Worm (Caenorhabditis elegans) whole organism, dauer: Measurements from ENCODE around the gene irg-2.

Experiments used
- unc-62 ChIP-seq: sonication (generic microtip); optimal IDR thresholded peaks from 2 replicates; lab custom pipeline; 2017; ENCODE audit warnings: missing biosample characterization, missing genetic modification reagents, missing genetic modification characterization

Gene irg-2

ce11 chrV:4041853-4042424 is at the start of gene irg-2, which contains the start of gene C49G7.10:
TSS of gene irg-2 (plus strand) at chrV:4042181.
TSS of gene C49G7.10 (minus strand) at chrV:4042021.
- no peak for TF ChIP-seq unc-62 (GFP tag; lab: Kevin White, UChicago)

ce11 chrV:3992334-3992733 is 49.6 kb upstream of the irg-2 start:
- TF ChIP-seq unc-62 (GFP tag; lab: Kevin White, UChicago): no peak

DNA sequence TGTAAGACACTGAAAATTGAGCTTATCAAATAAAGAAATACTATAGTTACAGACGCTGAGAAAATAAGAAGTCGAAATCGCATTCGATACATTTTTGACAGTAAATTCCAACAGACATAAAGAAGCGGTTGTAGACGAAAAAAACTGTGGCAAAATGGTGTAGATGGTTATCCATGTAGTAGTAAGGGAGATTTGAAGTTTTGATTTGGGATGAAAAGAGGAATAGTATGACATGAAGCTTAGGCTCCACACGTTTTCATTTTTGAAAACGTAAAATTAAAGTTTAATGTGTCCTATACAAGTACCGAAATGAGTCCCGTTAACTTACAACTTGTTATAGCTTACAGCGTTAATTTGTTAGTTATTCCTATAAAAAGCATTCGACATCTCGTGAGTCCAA is 47.9 kb upstream of the irg-2 start, which contains the start of gene K09D9.9:
K09D9.9 (minus strand) TSS at position 101 of the 400 bp plus-strand sequence.
- no peak for TF ChIP-seq unc-62 (GFP tag; lab: Kevin White, UChicago)

- no peak for TF ChIP-seq unc-62 (GFP tag; lab: Kevin White, UChicago)
Measured at ce11 chrV:3995838-3996237, 46.1 kb upstream of the irg-2 start, which contains the start of gene srx-62. TSS of gene srx-62 (minus strand) at chrV:3995938.

DNA sequence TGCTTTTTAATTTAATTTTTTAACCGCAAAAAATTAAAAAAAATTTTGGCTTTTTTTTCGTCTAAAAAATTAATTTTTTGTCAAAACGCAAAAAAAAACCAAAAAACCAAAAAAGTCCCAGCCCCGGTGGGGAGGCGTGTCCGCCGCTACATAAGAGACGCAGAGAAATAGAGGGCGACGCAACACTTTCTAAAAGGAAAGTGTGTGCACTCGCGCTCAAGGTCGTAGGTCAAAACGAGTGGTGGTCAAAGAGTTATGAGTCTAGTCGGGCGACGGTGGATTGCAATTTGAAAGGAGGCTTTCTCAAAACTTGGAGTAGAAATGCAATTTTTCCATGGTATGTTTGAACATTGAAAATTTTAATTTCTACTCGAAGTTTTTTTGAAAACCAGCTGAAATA is 37.4 kb upstream of the irg-2 start:
- TF ChIP-seq unc-62 (GFP tag; lab: Kevin White, UChicago): no peak

ce11 chrV:4005219-4005618 is 36.8 kb upstream of the irg-2 start, which contains the start of gene srh-8:
TSS of gene srh-8 (plus strand) at chrV:4005519.
- no peak for TF ChIP-seq unc-62 (GFP tag; lab: Kevin White, UChicago)

ce11 chrV:4007927-4008326 is 34.1 kb upstream of the irg-2 start, which contains the start of gene srh-7:
TSS of gene srh-7 (plus strand) at chrV:4008227.
- TF ChIP-seq unc-62 (GFP tag; lab: Kevin White, UChicago): no peak

- no peak for TF ChIP-seq unc-62 (GFP tag; lab: Kevin White, UChicago)
Measured at ce11 chrV:4010170-4010569, 31.8 kb upstream of the irg-2 start, which contains the start of gene srh-4. TSS of gene srh-4 (plus strand) at chrV:4010470.

ce11 chrV:4016780-4017179 is 25.2 kb upstream of the irg-2 start, which contains the start of gene srw-89:
TSS of gene srw-89 (plus strand) at chrV:4017080.
- no peak for TF ChIP-seq unc-62 (GFP tag; lab: Kevin White, UChicago)

DNA sequence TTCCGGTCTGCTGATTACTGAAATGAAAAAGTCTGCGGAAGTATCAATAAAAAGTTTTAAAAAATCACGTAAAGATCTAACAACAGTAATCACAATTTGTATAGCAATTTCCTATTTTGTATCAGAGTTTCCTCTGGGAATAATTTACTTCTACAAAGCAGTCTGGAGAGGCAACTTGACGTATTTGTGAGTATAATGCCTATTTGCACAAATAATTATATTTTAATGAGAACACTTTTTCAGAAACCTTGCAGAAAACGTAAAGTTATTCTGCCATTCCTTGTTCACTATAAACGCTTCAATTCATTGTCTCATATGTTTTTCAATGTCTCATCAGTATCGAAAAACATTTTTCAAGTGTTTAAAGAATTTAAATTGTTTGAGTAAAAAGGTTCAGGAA is 23.4 kb upstream of the irg-2 start:
- no peak for TF ChIP-seq unc-62 (GFP tag; lab: Kevin White, UChicago)

ce11 chrV:4019188-4019587 is 22.8 kb upstream of the irg-2 start, which contains the start of gene K09D9.3:
TSS of gene K09D9.3 (plus strand) at chrV:4019488.
- no peak for TF ChIP-seq unc-62 (GFP tag; lab: Kevin White, UChicago)

- no peak for TF ChIP-seq unc-62 (GFP tag; lab: Kevin White, UChicago)
Measured at ce11 chrV:4021776-4022175, 20.2 kb upstream of the irg-2 start, which contains the start of gene K09D9.14. TSS of gene K09D9.14 (minus strand) at chrV:4021876.

DNA sequence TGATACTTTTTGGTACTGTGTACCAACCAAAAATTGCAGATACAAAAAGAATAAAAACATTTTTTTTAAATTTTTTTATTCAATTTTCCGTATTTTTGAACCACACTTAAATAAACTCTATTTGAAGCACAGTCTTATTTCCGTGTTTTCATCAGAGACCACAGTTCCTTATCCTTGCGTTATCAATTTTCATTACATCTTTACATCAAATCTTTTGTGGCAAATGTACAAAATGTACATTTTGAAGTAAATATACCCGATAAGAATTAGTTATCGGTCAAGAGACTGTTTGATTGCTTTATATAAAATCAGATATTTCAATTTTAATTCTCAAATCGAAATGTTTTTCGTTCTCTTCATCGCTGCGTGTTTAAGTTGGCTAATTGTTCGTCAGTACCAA is 19.7 kb upstream of the irg-2 start, which contains the start of gene cyp-35A3:
cyp-35A3 (plus strand) TSS at position 301 of the 400 bp plus-strand sequence.
- no peak for TF ChIP-seq unc-62 (GFP tag; lab: Kevin White, UChicago)

DNA sequence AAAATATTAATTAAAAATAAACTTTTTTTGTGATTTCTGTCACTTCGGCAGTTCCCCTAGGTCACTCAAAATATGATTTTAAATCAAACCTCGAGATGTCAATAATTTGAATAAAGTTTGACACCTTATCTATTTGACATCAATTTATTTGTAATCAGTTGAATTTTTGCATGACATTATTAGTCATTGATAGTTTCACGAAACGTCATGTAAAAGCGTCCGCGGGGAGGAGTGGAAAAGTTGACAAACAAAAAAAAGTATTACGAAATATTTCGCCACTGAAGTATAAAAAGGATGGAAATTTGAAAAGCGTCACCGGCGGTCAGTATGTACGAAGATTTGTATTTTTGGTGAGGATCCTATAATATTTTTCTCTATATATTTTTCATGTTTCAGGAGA is 17.2 kb upstream of the irg-2 start, which contains the start of gene K09D9.1:
K09D9.1 (plus strand) TSS at position 271 of the 400 bp plus-strand sequence.
- no peak for TF ChIP-seq unc-62 (GFP tag; lab: Kevin White, UChicago)

ce11 chrV:4029627-4030026 is 12.4 kb upstream of the irg-2 start:
- no peak for TF ChIP-seq unc-62 (GFP tag; lab: Kevin White, UChicago)

DNA sequence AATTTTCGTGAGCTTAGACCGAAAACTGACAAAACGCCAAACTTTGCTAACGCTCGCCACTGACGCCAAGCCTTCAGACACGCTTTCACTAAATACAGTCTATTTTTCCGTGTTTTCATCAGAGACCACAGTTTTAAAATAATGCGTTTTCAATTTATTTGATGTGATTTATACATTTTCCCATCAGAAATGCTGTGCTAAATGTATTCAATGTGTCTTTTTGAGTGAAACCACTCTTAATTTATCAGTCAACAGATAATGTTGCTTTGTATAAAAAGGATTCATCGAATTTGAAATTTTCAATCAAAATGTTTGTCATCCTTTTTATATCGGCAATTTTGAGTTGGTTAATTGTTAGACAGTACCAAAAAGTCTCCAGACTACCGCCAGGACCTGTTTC is 10.7 kb upstream of the irg-2 start, which contains the start of gene cyp-35A4:
cyp-35A4 (plus strand) TSS at position 301 of the 400 bp plus-strand sequence.
- TF ChIP-seq unc-62 (GFP tag; lab: Kevin White, UChicago): no peak

DNA sequence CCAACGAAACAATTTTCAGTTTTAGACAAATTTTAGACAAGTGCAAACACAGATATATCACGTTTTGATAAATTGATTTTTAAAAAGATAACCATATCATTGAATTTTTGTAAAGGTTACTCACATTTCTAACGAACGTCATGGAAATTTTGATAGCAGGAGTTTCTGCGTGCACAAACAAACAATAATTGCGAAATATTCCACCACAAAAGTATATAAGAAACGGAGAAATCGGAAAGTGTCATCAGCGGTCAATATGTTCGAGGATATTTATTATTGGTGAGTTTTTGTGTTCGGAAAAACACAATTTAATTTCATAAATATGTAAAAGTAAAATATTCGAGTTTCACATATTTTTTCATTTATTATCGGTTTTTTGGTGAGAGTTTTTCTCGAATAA is 7.7 kb upstream of the irg-2 start, which contains the start of gene C49G7.7:
C49G7.7 (plus strand) TSS at position 174 of the 400 bp plus-strand sequence.
- no peak for TF ChIP-seq unc-62 (GFP tag; lab: Kevin White, UChicago)
